Worm (Caenorhabditis elegans): ENCODE measurements around the gene srx-21.

The srx-21 gene

DNA sequence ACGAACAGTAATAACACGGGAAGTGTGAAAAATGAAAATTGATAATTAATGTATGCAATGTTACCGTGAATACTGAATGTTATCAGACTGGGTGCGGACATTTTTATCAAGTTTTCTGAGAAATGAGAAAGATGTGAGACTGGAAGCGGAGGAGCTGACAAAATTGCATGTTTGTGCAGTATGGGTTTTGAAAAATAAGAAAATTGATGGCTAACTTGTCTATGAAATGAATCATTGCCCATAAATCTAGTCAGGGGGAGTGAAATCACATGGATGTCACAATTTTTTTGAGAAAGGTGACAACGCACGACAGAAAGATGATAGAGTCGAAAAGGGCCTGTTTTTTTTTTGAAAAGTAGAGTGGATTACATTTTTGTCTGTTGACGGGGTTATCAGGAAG, 5.5 kb upstream of the srx-21 start, which contains the start of gene sru-24:
Gene sru-24, minus strand, starts transcription at position 101 of the 400 bp plus-strand sequence.
- TF ChIP-seq lin-13 (tag; optimal IDR thresholded peaks at IDR 0.05) (no peak), bed-3 (GFP tag; optimal IDR thresholded peaks at IDR 0.05) (no peak), snpc-4 (tag; optimal IDR thresholded peaks at IDR 0.05) (no peak), nhr-12 (tag; optimal IDR thresholded peaks at IDR 0.05) (no peak), M03D4.4 (tag; optimal IDR thresholded peaks at IDR 0.05) (no peak), lin-32 (GFP tag; optimal IDR thresholded peaks at IDR 0.05) (no peak), blmp-1 (tag; optimal IDR thresholded peaks at IDR 0.05) (no peak), sem-2 (GFP tag; optimal IDR thresholded peaks at IDR 0.05) (no peak), lsy-2 (tag; optimal IDR thresholded peaks at IDR 0.05) (no peak), ces-1 (GFP tag; optimal IDR thresholded peaks at IDR 0.05) (no peak), unc-120 (tag; optimal IDR thresholded peaks at IDR 0.05; ENCODE audit: poor library complexity, severe bottlenecking) (no peak), elt-1 (tag; optimal IDR thresholded peaks at IDR 0.05; ENCODE audit: borderline replicate concordance, insufficient read depth) (no peak), ceh-39 (tag; optimal IDR thresholded peaks at IDR 0.05) (no peak), pha-4 (tag; optimal IDR thresholded peaks at IDR 0.05) (no peak), sptf-1 (tag; optimal IDR thresholded peaks at IDR 0.05) (no peak)

DNA sequence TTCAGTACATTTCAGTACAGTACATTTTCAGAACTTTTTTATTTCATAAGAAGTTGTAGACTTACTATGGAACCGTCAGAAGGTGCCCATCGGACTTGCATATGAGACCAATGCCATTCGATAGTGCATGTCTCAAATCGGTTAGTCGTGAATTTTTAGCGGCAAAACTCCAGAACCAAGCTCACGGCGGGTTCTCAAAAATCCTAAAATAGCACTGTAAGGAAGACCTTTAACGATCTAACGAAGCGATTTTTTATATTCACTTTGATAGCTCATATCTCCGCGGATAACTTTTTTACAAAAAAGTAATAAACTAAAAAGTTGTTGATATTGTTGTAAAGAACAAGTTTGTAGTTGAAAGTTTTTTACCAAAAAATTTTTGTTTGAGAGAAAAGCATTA, 2.6 kb upstream of the srx-21 start, which contains the start of gene sru-25:
Gene sru-25, minus strand, starts transcription at position 101 of the 400 bp plus-strand sequence.
- TF ChIP-seq blmp-1 (tag; optimal IDR thresholded peaks at IDR 0.05) (no peak), lsy-2 (tag; optimal IDR thresholded peaks at IDR 0.05) (no peak), snpc-4 (tag; optimal IDR thresholded peaks at IDR 0.05) (no peak), ceh-43 (GFP tag; optimal IDR thresholded peaks at IDR 0.05) (no peak), nhr-12 (tag; optimal IDR thresholded peaks at IDR 0.05) (no peak), flh-1 (GFP tag; optimal IDR thresholded peaks at IDR 0.05) (no peak), M03D4.4 (tag; optimal IDR thresholded peaks at IDR 0.05) (no peak), sptf-1 (tag; optimal IDR thresholded peaks at IDR 0.05) (no peak), ceh-39 (tag; optimal IDR thresholded peaks at IDR 0.05) (no peak), unc-62 (GFP tag; optimal IDR thresholded peaks at IDR 0.05) (no peak), nhr-237 (tag; optimal IDR thresholded peaks at IDR 0.05) (no peak), bed-3 (GFP tag; optimal IDR thresholded peaks at IDR 0.05) (no peak), unc-120 (tag; optimal IDR thresholded peaks at IDR 0.05; ENCODE audit: poor library complexity, severe bottlenecking) (no peak), nhr-28 (tag; optimal IDR thresholded peaks at IDR 0.05) (no peak), elt-3 (tag; optimal IDR thresholded peaks at IDR 0.05) (no peak), lin-32 (GFP tag; optimal IDR thresholded peaks at IDR 0.05) (no peak), ces-1 (GFP tag; optimal IDR thresholded peaks at IDR 0.05) (no peak)

DNA sequence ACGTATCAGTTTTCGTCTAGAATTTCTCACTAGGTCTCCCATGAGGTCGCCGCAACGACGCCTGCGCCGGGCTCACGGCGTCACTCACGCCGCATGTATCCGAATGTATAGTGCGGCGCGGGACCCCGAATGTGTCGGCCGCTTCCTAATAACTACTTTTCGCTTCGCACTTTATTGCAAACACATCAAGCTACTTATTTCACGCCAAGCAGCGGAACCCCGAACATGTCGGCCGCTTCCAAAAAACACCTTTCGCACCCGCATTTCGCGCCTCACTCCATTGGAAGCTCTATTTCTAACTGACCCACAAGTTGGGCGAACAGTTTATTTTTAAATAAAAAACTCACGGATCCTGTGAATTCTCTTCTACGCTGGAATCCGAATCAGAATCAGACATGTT, 744 bp upstream of the srx-21 start:
- no peak for TF ChIP-seq ces-1 (GFP tag; optimal IDR thresholded peaks at IDR 0.05)
- no peak for TF ChIP-seq nhr-12 (tag; optimal IDR thresholded peaks at IDR 0.05)
- TF ChIP-seq zip-8 (tag; optimal IDR thresholded peaks at IDR 0.05) = no peak
- TF ChIP-seq mep-1 (tag; optimal IDR thresholded peaks at IDR 0.05) = no peak
- no peak for TF ChIP-seq hlh-1 (tag; optimal IDR thresholded peaks at IDR 0.05)
- no peak for TF ChIP-seq unc-39 (tag; optimal IDR thresholded peaks at IDR 0.05)
- no peak for TF ChIP-seq sem-2 (GFP tag; optimal IDR thresholded peaks at IDR 0.05)
- TF ChIP-seq blmp-1 (tag; optimal IDR thresholded peaks at IDR 0.05) = no peak
- TF ChIP-seq ceh-43 (GFP tag; optimal IDR thresholded peaks at IDR 0.05) = no peak
- no peak for TF ChIP-seq drap-1 (GFP tag; optimal IDR thresholded peaks at IDR 0.05)
- no peak for TF ChIP-seq unc-62 (GFP tag; optimal IDR thresholded peaks at IDR 0.05)
- TF ChIP-seq nhr-28 (tag; optimal IDR thresholded peaks at IDR 0.05) = no peak
- no peak for TF ChIP-seq nhr-2 (tag; optimal IDR thresholded peaks at IDR 0.05)
- no peak for TF ChIP-seq nhr-76 (tag; optimal IDR thresholded peaks at IDR 0.05)
- no peak for TF ChIP-seq flh-1 (GFP tag; optimal IDR thresholded peaks at IDR 0.05)
- TF ChIP-seq ztf-11 (tag; optimal IDR thresholded peaks at IDR 0.05) = no peak
- no peak for TF ChIP-seq nhr-237 (tag; optimal IDR thresholded peaks at IDR 0.05)

DNA sequence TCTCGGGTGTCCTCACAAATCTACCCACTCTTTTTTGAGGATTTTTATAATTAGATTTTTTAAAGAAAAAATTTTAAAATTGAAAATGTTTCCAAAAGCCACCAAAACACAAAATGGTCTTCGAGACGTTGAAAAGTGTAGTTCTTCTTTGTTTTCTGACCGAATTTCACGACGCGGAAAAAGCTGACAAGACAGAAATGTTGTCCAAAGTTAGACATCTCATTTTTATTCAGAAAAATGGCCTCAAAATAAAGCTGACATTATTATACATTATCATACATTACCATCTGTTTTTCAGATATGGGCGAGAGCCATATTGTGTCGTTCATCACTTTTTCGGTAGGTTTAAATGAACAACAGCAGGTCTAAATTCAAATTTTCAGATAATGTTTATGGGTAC, 2.8 kb downstream of the srx-21 start, which contains the start of gene srx-22:
Gene srx-22, plus strand, starts transcription at position 301 of the 400 bp plus-strand sequence.
- TF ChIP-seq tbx-8 (GFP tag; optimal IDR thresholded peaks at IDR 0.05) (no peak), unc-120 (tag; optimal IDR thresholded peaks at IDR 0.05; ENCODE audit: poor library complexity, severe bottlenecking) (no peak), sem-2 (GFP tag; optimal IDR thresholded peaks at IDR 0.05) (no peak), lsy-2 (tag; optimal IDR thresholded peaks at IDR 0.05) (no peak), ceh-83 (GFP tag; optimal IDR thresholded peaks at IDR 0.05) (no peak), blmp-1 (tag; optimal IDR thresholded peaks at IDR 0.05) (no peak), ceh-43 (GFP tag; optimal IDR thresholded peaks at IDR 0.05) (no peak), drap-1 (GFP tag; optimal IDR thresholded peaks at IDR 0.05) (no peak), lin-13 (tag; optimal IDR thresholded peaks at IDR 0.05) (no peak), nhr-28 (tag; optimal IDR thresholded peaks at IDR 0.05) (no peak), mab-5 (tag; optimal IDR thresholded peaks at IDR 0.05) (no peak), unc-62 (GFP tag; optimal IDR thresholded peaks at IDR 0.05) (no peak), bed-3 (GFP tag; optimal IDR thresholded peaks at IDR 0.05) (no peak)
